Worm (Caenorhabditis elegans) whole organism, L1 larva: Measurements from ENCODE around the gene mxl-2.

Experiments
- F16B12.6 ChIP-seq: fragments of 150-350 bp; optimal IDR thresholded peaks from 2 replicates; lab custom pipeline; 2014; ENCODE audit warnings: missing biosample characterization, missing genetic modification characterization
- ama-1 ChIP-seq: fragments of 150-350 bp; optimal IDR thresholded peaks from 2 replicates; lab custom pipeline; 2014
- ceh-88 ChIP-seq: fragments of 200-800 bp; sonication (Bioruptor generic); IDR thresholded peaks from 2 replicates; pipeline ENCODE4 v1.3.6; 2022; ENCODE audit warnings: missing genetic modification characterization, missing compliant biosample characterization
- elt-2 ChIP-seq: sonication (generic microtip); optimal IDR thresholded peaks from 2 replicates; lab custom pipeline; 2016; ENCODE audit warnings: missing genetic modification characterization, mild to moderate bottlenecking, inconsistent platforms, missing compliant biosample characterization, missing genetic modification reagents
- lsy-2 ChIP-seq, 2 experiments: fragments of 150-350 bp; optimal IDR thresholded peaks; 2 replicates each; lab custom pipeline; 2014; ENCODE audit warnings: missing biosample characterization in 2 of 2, missing genetic modification characterization in 2 of 2
- nhr-11 ChIP-seq: fragments of 150-350 bp; optimal IDR thresholded peaks from 2 replicates; lab custom pipeline; 2014; ENCODE audit warnings: missing biosample characterization, missing genetic modification characterization
- nhr-237 ChIP-seq: fragments of 150-350 bp; optimal IDR thresholded peaks from 2 replicates; lab custom pipeline; 2014; ENCODE audit warnings: missing biosample characterization, missing genetic modification characterization
- nhr-47 ChIP-seq: sonication (generic microtip); optimal IDR thresholded peaks from 2 replicates; lab custom pipeline; 2016; ENCODE audit warnings: mild to moderate bottlenecking, missing genetic modification characterization, moderate library complexity, missing compliant biosample characterization
- pag-3 ChIP-seq: sonication (generic microtip); optimal IDR thresholded peaks from 2 replicates; lab custom pipeline; 2017; ENCODE audit warnings: missing genetic modification characterization, mild to moderate bottlenecking, missing compliant biosample characterization, antibody characterized with exemption, borderline replicate concordance; ENCODE audit not compliant: insufficient read depth
- skn-1 ChIP-seq: fragments of 150-350 bp; optimal IDR thresholded peaks from 2 replicates; lab custom pipeline; 2014; ENCODE audit warnings: missing biosample characterization, missing genetic modification characterization
- snpc-4 ChIP-seq: fragments of 150-350 bp; optimal IDR thresholded peaks from 2 replicates; lab custom pipeline; 2014; ENCODE audit warnings: missing biosample characterization, missing genetic modification characterization
- sox-4 ChIP-seq: sonication (generic microtip); optimal IDR thresholded peaks from 2 replicates; lab custom pipeline; 2016; ENCODE audit warnings: missing genetic modification characterization, missing compliant biosample characterization
- unc-130 ChIP-seq: fragments of 150-350 bp; optimal IDR thresholded peaks from 2 replicates; lab custom pipeline; 2017; ENCODE audit warnings: missing biosample characterization, missing genetic modification characterization, inconsistent platforms

- TF ChIP-seq F16B12.6 (peak; percentile 94), nhr-11 (tag; lab: Kevin White, UChicago) (no peak), unc-130 (tag; lab: Kevin White, UChicago) (peak; percentile 13), sox-4 (tag; lab: Kevin White, UChicago) (peak; percentile 54), snpc-4 (peak; percentile 1), skn-1 (no peak), ama-1 (lab: Kevin White, UChicago) (no peak), elt-2 (tag; lab: Kevin White, UChicago) (no peak), nhr-47 (tag; lab: Kevin White, UChicago) (no peak), ceh-88 (peak; percentile 82), pag-3 (tag; lab: Kevin White, UChicago) (no peak), nhr-237 (tag; lab: Kevin White, UChicago) (no peak), lsy-2 (tag; optimal IDR thresholded peaks at IDR 0.05; lab: Kevin White, UChicago) (peak; percentile 63 to 75)
These were observed 47.2 kb upstream of the mxl-2 start for ce11 chrIII:235115-235514.
